Worm (Caenorhabditis elegans): ENCODE results near the gene srw-53.

ce11 chrV:15915307-15915706, 27.9 kb upstream of the srw-53 start:
- TF ChIP-seq ama-1 (optimal IDR thresholded peaks at IDR 0.05) (no peak), pes-1 (GFP tag; IDR thresholded peaks at IDR 0.05) (no peak), ceh-36 (tag; optimal IDR thresholded peaks at IDR 0.05) (no peak), scrt-1 (GFP tag; IDR thresholded peaks at IDR 0.05) (no peak), ets-7 (tag; optimal IDR thresholded peaks at IDR 0.05) (no peak), tbx-37 (GFP tag; conservative IDR thresholded peaks at IDR 0.05) (no peak), tra-4 (tag; optimal IDR thresholded peaks at IDR 0.05) (no peak), sea-1 (GFP tag; conservative IDR thresholded peaks at IDR 0.05) (no peak), F13C5.2 (tag; optimal IDR thresholded peaks at IDR 0.05) (no peak), B0310.2 (tag; optimal IDR thresholded peaks at IDR 0.05) (no peak), flt-1 (GFP tag; IDR thresholded peaks at IDR 0.05) (no peak), ceh-13 (GFP tag; optimal IDR thresholded peaks at IDR 0.05) (no peak)
